Worm (Caenorhabditis elegans) whole organism, early embryonic: ENCODE measurements around the gene gpx-3.

Source experiments
- B0310.2 ChIP-seq: sonication (generic microtip); optimal IDR thresholded peaks from 2 replicates; lab custom pipeline; 2016; ENCODE audit warnings: mild to moderate bottlenecking, missing genetic modification characterization, missing compliant biosample characterization
- F13C5.2 ChIP-seq: sonication (generic microtip); optimal IDR thresholded peaks from 2 replicates; lab custom pipeline; 2017; ENCODE audit warnings: mild to moderate bottlenecking, missing genetic modification characterization, inconsistent platforms, missing compliant biosample characterization
- aly-1 ChIP-seq: sonication (generic microtip); optimal IDR thresholded peaks from 2 replicates; lab custom pipeline; 2016; ENCODE audit warnings: missing genetic modification characterization, missing compliant biosample characterization
- ama-1 ChIP-seq: fragments of 150-350 bp; optimal IDR thresholded peaks from 2 replicates; lab custom pipeline; 2014
- ceh-13 ChIP-seq: fragments of 200-800 bp; sonication (Bioruptor generic); optimal IDR thresholded peaks from 2 replicates; lab custom pipeline; 2018; ENCODE audit warnings: mild to moderate bottlenecking, missing genetic modification characterization, missing compliant biosample characterization
- ceh-36 ChIP-seq: sonication (generic microtip); optimal IDR thresholded peaks from 2 replicates; lab custom pipeline; 2016; ENCODE audit warnings: missing genetic modification characterization, inconsistent platforms, missing compliant biosample characterization
- ets-7 ChIP-seq: sonication (generic microtip); optimal IDR thresholded peaks from 2 replicates; lab custom pipeline; 2016; ENCODE audit warnings: missing genotype, missing genetic modification characterization, missing compliant biosample characterization
- flt-1 ChIP-seq: fragments of 200-800 bp; sonication (Bioruptor generic); IDR thresholded peaks from 2 replicates; pipeline ENCODE4 v1.3.6; 2022; ENCODE audit warnings: missing genetic modification characterization, missing compliant biosample characterization
- hmbx-1 ChIP-seq: sonication (generic microtip); optimal IDR thresholded peaks from 2 replicates; lab custom pipeline; 2016; ENCODE audit warnings: mild to moderate bottlenecking, missing genetic modification characterization, missing compliant biosample characterization
- hmg-4 ChIP-seq: fragments of 200-800 bp; sonication (Bioruptor generic); optimal IDR thresholded peaks from 2 replicates; lab custom pipeline; 2018; ENCODE audit warnings: mild to moderate bottlenecking, missing genetic modification characterization, missing compliant biosample characterization
- hnd-1 ChIP-seq: sonication (generic microtip); optimal IDR thresholded peaks from 2 replicates; lab custom pipeline; 2016; ENCODE audit warnings: missing genetic modification characterization, missing compliant biosample characterization
- pes-1 ChIP-seq: fragments of 200-800 bp; sonication (Bioruptor generic); IDR thresholded peaks from 2 replicates; pipeline ENCODE4 v1.3.6; 2022; ENCODE audit warnings: missing genetic modification reagents, missing genetic modification characterization, missing compliant biosample characterization
- scrt-1 ChIP-seq: fragments of 200-800 bp; sonication (Bioruptor generic); IDR thresholded peaks from 2 replicates; pipeline ENCODE4 v1.3.6; 2022; ENCODE audit warnings: missing genetic modification characterization, missing compliant biosample characterization
- sea-1 ChIP-seq: fragments of 200-800 bp; sonication (Bioruptor generic); conservative IDR thresholded peaks from 2 replicates; pipeline ENCODE4 v1.3.6; 2022; ENCODE audit warnings: missing genetic modification characterization, missing compliant biosample characterization
- tbx-11 ChIP-seq: fragments of 200-800 bp; sonication (Bioruptor generic); IDR thresholded peaks from 2 replicates; pipeline ENCODE4 v1.3.6; 2022; ENCODE audit warnings: missing genetic modification characterization, missing compliant biosample characterization
- tbx-37 ChIP-seq: fragments of 200-800 bp; sonication (Bioruptor generic); conservative IDR thresholded peaks from 2 replicates; pipeline ENCODE4 v1.3.6; 2022; ENCODE audit warnings: missing genetic modification reagents, missing genetic modification characterization, missing compliant biosample characterization
- tra-4 ChIP-seq: sonication (generic microtip); optimal IDR thresholded peaks from 2 replicates; lab custom pipeline; 2017; ENCODE audit warnings: missing genetic modification characterization, missing compliant biosample characterization

gpx-3 gene

ce11 chrX:9548011-9548795 is 39.5 kb upstream of the gpx-3 start:
- TF ChIP-seq scrt-1, result no peak
- no peak for TF ChIP-seq tbx-37 (GFP tag; lab: Robert Waterston, UW)

ce11 chrX:9548890-9549289 is 38.9 kb upstream of the gpx-3 start:
- TF ChIP-seq hnd-1 (tag; lab: Kevin White, UChicago), result no peak
- TF ChIP-seq tbx-11 (GFP tag; lab: Robert Waterston, UW), result no peak
- no peak for TF ChIP-seq ceh-13 (GFP tag; lab: Kevin White, UChicago)
- TF ChIP-seq B0310.2, result no peak
- TF ChIP-seq tra-4, result no peak
- TF ChIP-seq flt-1, result no peak
- TF ChIP-seq scrt-1, result no peak
- TF ChIP-seq sea-1 (GFP tag; lab: Robert Waterston, UW), result no peak
- TF ChIP-seq aly-1 (tag; lab: Kevin White, UChicago), result no peak

- TF ChIP-seq ceh-13 (GFP tag; lab: Kevin White, UChicago) (no peak), tbx-37 (GFP tag; lab: Robert Waterston, UW) (no peak), ama-1 (lab: Kevin White, UChicago) (no peak), flt-1 (no peak), hmg-4 (GFP tag; lab: Kevin White, UChicago) (no peak), B0310.2 (no peak), hmbx-1 (tag; lab: Kevin White, UChicago) (no peak), scrt-1 (no peak), ets-7 (tag; lab: Kevin White, UChicago) (no peak)
Measured at ce11 chrX:9549657-9550369, 37.9 kb upstream of the gpx-3 start.

- TF ChIP-seq hmbx-1 (tag; lab: Kevin White, UChicago) (no peak), flt-1 (no peak), F13C5.2 (tag; lab: Kevin White, UChicago) (no peak), scrt-1 (no peak), B0310.2 (no peak), hnd-1 (tag; lab: Kevin White, UChicago) (no peak), ets-7 (tag; lab: Kevin White, UChicago) (no peak), ceh-36 (tag; lab: Kevin White, UChicago) (no peak), tbx-11 (GFP tag; lab: Robert Waterston, UW) (no peak), sea-1 (GFP tag; lab: Robert Waterston, UW) (no peak), hmg-4 (GFP tag; lab: Kevin White, UChicago) (no peak), tbx-37 (GFP tag; lab: Robert Waterston, UW) (no peak), ama-1 (lab: Kevin White, UChicago) (no peak), tra-4 (no peak), aly-1 (tag; lab: Kevin White, UChicago) (no peak), pes-1 (GFP tag; lab: Robert Waterston, UW) (no peak), ceh-13 (GFP tag; lab: Kevin White, UChicago) (no peak)
Measured at ce11 chrX:9550519-9550918, 37.2 kb upstream of the gpx-3 start.

- TF ChIP-seq ets-7 (tag; lab: Kevin White, UChicago) (no peak), F13C5.2 (tag; lab: Kevin White, UChicago) (peak; percentile 15)
Measured at ce11 chrX:9551112-9551511, 36.6 kb upstream of the gpx-3 start.

- TF ChIP-seq hmg-4 (GFP tag; lab: Kevin White, UChicago), result no peak
- no peak for TF ChIP-seq ets-7 (tag; lab: Kevin White, UChicago)
- no peak for TF ChIP-seq tra-4
Measured at ce11 chrX:9552404-9552803, 35.3 kb upstream of the gpx-3 start.

- TF ChIP-seq tbx-11 (GFP tag; lab: Robert Waterston, UW) (no peak), ceh-13 (GFP tag; lab: Kevin White, UChicago) (no peak), ceh-36 (tag; lab: Kevin White, UChicago) (no peak), pes-1 (GFP tag; lab: Robert Waterston, UW) (no peak), flt-1 (no peak), tra-4 (no peak), hmg-4 (GFP tag; lab: Kevin White, UChicago) (no peak), aly-1 (tag; lab: Kevin White, UChicago) (no peak), ama-1 (lab: Kevin White, UChicago) (no peak)
Measured at ce11 chrX:9553095-9553494, 34.6 kb upstream of the gpx-3 start.

- TF ChIP-seq flt-1, result no peak
- no peak for TF ChIP-seq aly-1 (tag; lab: Kevin White, UChicago)
- TF ChIP-seq hmg-4 (GFP tag; lab: Kevin White, UChicago), result no peak
Measured at ce11 chrX:9555238-9555637, 32.5 kb upstream of the gpx-3 start.
